Fruit fly (Drosophila melanogaster): ENCODE measurements around the gene Saf6.

The Saf6 gene

dm6 chr2L:852647-853111 is 36.9 kb upstream of the Saf6 start, which contains the start of the genes CG4291 and kraken (continued):
- TF ChIP-seq tio (GFP tag; optimal IDR thresholded peaks at IDR 0.05) = no peak
- no peak for TF ChIP-seq bowl (GFP tag; IDR thresholded peaks at IDR 0.05)
- peak; percentile 93 for TF ChIP-seq MESR4 (GFP tag; optimal IDR thresholded peaks at IDR 0.05)
- peak; percentile 56 for TF ChIP-seq CG9609 (GFP tag; optimal IDR thresholded peaks at IDR 0.05)
- TF ChIP-seq CG1832 (GFP tag; optimal IDR thresholded peaks at IDR 0.05) = no peak
- no peak for TF ChIP-seq CG14965 (GFP tag; optimal IDR thresholded peaks at IDR 0.05; ENCODE audit: borderline replicate concordance)
- TF ChIP-seq Hmr (GFP tag; optimal IDR thresholded peaks at IDR 0.05) = peak; percentile 72
- peak; percentile 24 for TF ChIP-seq tin (GFP tag; optimal IDR thresholded peaks at IDR 0.05)
- peak; percentile 24 for TF ChIP-seq CG17359 (tag; optimal IDR thresholded peaks at IDR 0.05)
- TF ChIP-seq D19B (GFP tag; optimal IDR thresholded peaks at IDR 0.05) = no peak
- 0 out of 3 replicates have a peak, but pooled peaks have one; percentile 19 for TF ChIP-seq CG11093 (GFP tag; IDR thresholded peaks at IDR 0.05)
- TF ChIP-seq CG11696 (GFP tag; IDR thresholded peaks at IDR 0.05) = no peak
- peak; percentile 31 for TF ChIP-seq CG4328 (GFP tag; optimal IDR thresholded peaks at IDR 0.05)
- TF ChIP-seq trem (tag; optimal IDR thresholded peaks at IDR 0.05) = peak; percentile 64
- peak; percentile 85 for TF ChIP-seq B-H2 (GFP tag; optimal IDR thresholded peaks at IDR 0.05)
- TF ChIP-seq CG11085 (GFP tag; IDR thresholded peaks at IDR 0.05) = peak; percentile 31; the same call in 1 of the 2 replicates
- TF ChIP-seq CG3163 (GFP tag; optimal IDR thresholded peaks at IDR 0.05) = peak; percentile 59
- TF ChIP-seq gsb-n (tag; optimal IDR thresholded peaks at IDR 0.05) = peak; percentile 63
- TF ChIP-seq Sox100B (GFP tag; optimal IDR thresholded peaks at IDR 0.05) = no peak
- no peak for TF ChIP-seq sima (GFP tag; optimal IDR thresholded peaks at IDR 0.05)
- TF ChIP-seq gro (GFP tag; optimal IDR thresholded peaks at IDR 0.05) = peak; percentile 73
- peak; percentile 94 for TF ChIP-seq CG4617 (GFP tag; optimal IDR thresholded peaks at IDR 0.05; ENCODE audit: borderline replicate concordance)
- TF ChIP-seq CG4730 (GFP tag; IDR thresholded peaks at IDR 0.05) = peak; percentile 34
- TF ChIP-seq CG4854 (GFP tag; optimal IDR thresholded peaks at IDR 0.05) = no peak
- peak; percentile 63 for TF ChIP-seq Meics (GFP tag; optimal IDR thresholded peaks at IDR 0.05)
- peak; percentile 7 for TF ChIP-seq Ets97D (GFP tag; optimal IDR thresholded peaks at IDR 0.05)
- TF ChIP-seq abd-A (tag; optimal IDR thresholded peaks at IDR 0.05) = peak; percentile 57
- peak; percentile 73 for TF ChIP-seq nerfin-1 (tag; optimal IDR thresholded peaks at IDR 0.05)
- TF ChIP-seq Tbp (GFP tag; optimal IDR thresholded peaks at IDR 0.05) = no peak
- peak; percentile 0 for TF ChIP-seq en (GFP tag; optimal IDR thresholded peaks at IDR 0.05)
- TF ChIP-seq CG6791 (GFP tag; IDR thresholded peaks at IDR 0.05; ENCODE audit: partially characterized antibody) = peak; percentile 56; the same call in 1 of the 3 replicates
- TF ChIP-seq CG16863 (GFP tag; optimal IDR thresholded peaks at IDR 0.05) = peak; percentile 1
- TF ChIP-seq Atf6 (GFP tag; IDR thresholded peaks at IDR 0.05) = peak; percentile 49; the same call in 1 of the 2 replicates
- TF ChIP-seq CG1602 (GFP tag; optimal IDR thresholded peaks at IDR 0.05) = peak; percentile 29
- no peak for TF ChIP-seq h (optimal IDR thresholded peaks at IDR 0.05)
- no peak for TF ChIP-seq Mes4 (GFP tag; optimal IDR thresholded peaks at IDR 0.05)
- 0 out of 2 replicates have a peak, but pooled peaks have one; percentile 37 for TF ChIP-seq CG5953 (GFP tag; IDR thresholded peaks at IDR 0.05)
- TF ChIP-seq CG31388 (GFP tag; optimal IDR thresholded peaks at IDR 0.05) = no peak
- no peak for TF ChIP-seq CG2875 (GFP tag; optimal IDR thresholded peaks at IDR 0.05)
- peak; percentile 57; the same call in 1 of the 3 replicates for TF ChIP-seq CG2199 (GFP tag; IDR thresholded peaks at IDR 0.05)
- peak; percentile 35; the same call in 1 of the 2 replicates for TF ChIP-seq Drgx (GFP tag; IDR thresholded peaks at IDR 0.05)
- peak; percentile 68; the same call in 1 of the 2 replicates for TF ChIP-seq onecut (GFP tag; IDR thresholded peaks at IDR 0.05)
- TF ChIP-seq Dref (GFP tag; IDR thresholded peaks at IDR 0.05) = peak; percentile 73
- peak; percentile 55 for TF ChIP-seq CG4360 (GFP tag; IDR thresholded peaks at IDR 0.05)
- TF ChIP-seq CoRest (tag; optimal IDR thresholded peaks at IDR 0.05) = peak; percentile 23
- TF ChIP-seq Gsc (GFP tag; IDR thresholded peaks at IDR 0.05) = no peak
- TF ChIP-seq CG42726 (GFP tag; IDR thresholded peaks at IDR 0.05; ENCODE audit: partially characterized antibody) = peak; percentile 64; the same call in 1 of the 2 replicates
- TF ChIP-seq Sry-δ (GFP tag; optimal IDR thresholded peaks at IDR 0.05) = peak; percentile 60
- TF ChIP-seq Hmx (GFP tag; optimal IDR thresholded peaks at IDR 0.05) = no peak
- peak; percentile 79 for TF ChIP-seq Vsx1 (GFP tag; optimal IDR thresholded peaks at IDR 0.05)
- TF ChIP-seq mld (GFP tag; IDR thresholded peaks at IDR 0.05; ENCODE audit: partially characterized antibody) = no peak
